Worm (Caenorhabditis elegans): ENCODE results near the gene ceh-10.

ceh-10 gene

ce11 chrIII:5811957-5812356 lies 13.1 kb downstream of the ceh-10 start:
- TF ChIP-seq sem-2 (GFP tag; optimal IDR thresholded peaks at IDR 0.05): no peak
- TF ChIP-seq snpc-4 (tag; optimal IDR thresholded peaks at IDR 0.05): no peak
- TF ChIP-seq zip-8 (tag; optimal IDR thresholded peaks at IDR 0.05): no peak
- no peak for TF ChIP-seq ceh-43 (GFP tag; optimal IDR thresholded peaks at IDR 0.05)

- TF ChIP-seq unc-62 (GFP tag; optimal IDR thresholded peaks at IDR 0.05): peak; percentile 59
- TF ChIP-seq ceh-39 (tag; optimal IDR thresholded peaks at IDR 0.05): no peak
- no peak for TF ChIP-seq hlh-1 (tag; optimal IDR thresholded peaks at IDR 0.05)
- TF ChIP-seq unc-39 (tag; optimal IDR thresholded peaks at IDR 0.05): no peak
Measured at ce11 chrIII:5812672-5813071, 13.8 kb downstream of the ceh-10 start.

- no peak for TF ChIP-seq unc-39 (tag; optimal IDR thresholded peaks at IDR 0.05)
- TF ChIP-seq mep-1 (tag; optimal IDR thresholded peaks at IDR 0.05): no peak
- no peak for TF ChIP-seq blmp-1 (tag; optimal IDR thresholded peaks at IDR 0.05)
- no peak for TF ChIP-seq snpc-4 (tag; optimal IDR thresholded peaks at IDR 0.05)
- TF ChIP-seq unc-62 (GFP tag; optimal IDR thresholded peaks at IDR 0.05): no peak
- TF ChIP-seq ceh-43 (GFP tag; optimal IDR thresholded peaks at IDR 0.05): no peak
- TF ChIP-seq ceh-83 (GFP tag; optimal IDR thresholded peaks at IDR 0.05): no peak
Measured at ce11 chrIII:5813501-5813900, 14.7 kb downstream of the ceh-10 start.

ce11 chrIII:5814098-5814497 lies 15.3 kb downstream of the ceh-10 start:
- TF ChIP-seq bed-3 (GFP tag; optimal IDR thresholded peaks at IDR 0.05) (no peak), lin-32 (GFP tag; optimal IDR thresholded peaks at IDR 0.05) (no peak), mep-1 (tag; optimal IDR thresholded peaks at IDR 0.05) (no peak), M03D4.4 (tag; optimal IDR thresholded peaks at IDR 0.05) (no peak), cnd-1 (tag; optimal IDR thresholded peaks at IDR 0.05) (no peak), nhr-12 (tag; optimal IDR thresholded peaks at IDR 0.05) (no peak), blmp-1 (tag; optimal IDR thresholded peaks at IDR 0.05) (no peak), lin-13 (tag; optimal IDR thresholded peaks at IDR 0.05) (no peak), hlh-1 (tag; optimal IDR thresholded peaks at IDR 0.05) (no peak), nhr-2 (tag; optimal IDR thresholded peaks at IDR 0.05) (no peak), ceh-39 (tag; optimal IDR thresholded peaks at IDR 0.05) (no peak), lsy-2 (tag; optimal IDR thresholded peaks at IDR 0.05) (no peak), flh-1 (GFP tag; optimal IDR thresholded peaks at IDR 0.05) (no peak), elt-3 (tag; optimal IDR thresholded peaks at IDR 0.05) (no peak), sem-2 (GFP tag; optimal IDR thresholded peaks at IDR 0.05) (no peak), ces-1 (GFP tag; optimal IDR thresholded peaks at IDR 0.05) (no peak), pha-4 (tag; optimal IDR thresholded peaks at IDR 0.05) (no peak)

ce11 chrIII:5814799-5815198 lies 16.0 kb downstream of the ceh-10 start, which contains the start of gene R12B2.7:
Gene R12B2.7, plus strand, starts transcription at chrIII:5815045.
- TF ChIP-seq nhr-76 (tag; optimal IDR thresholded peaks at IDR 0.05): no peak
- TF ChIP-seq lin-13 (tag; optimal IDR thresholded peaks at IDR 0.05): peak; percentile 13

ce11 chrIII:5815932-5816331 lies 17.1 kb downstream of the ceh-10 start, which contains the start of gene sma-4:
Gene sma-4, plus strand, starts transcription at chrIII:5816232.
- TF ChIP-seq unc-39 (tag; optimal IDR thresholded peaks at IDR 0.05): no peak
- TF ChIP-seq tbx-8 (GFP tag; optimal IDR thresholded peaks at IDR 0.05): no peak
- no peak for TF ChIP-seq lin-32 (GFP tag; optimal IDR thresholded peaks at IDR 0.05)
- no peak for TF ChIP-seq mep-1 (tag; optimal IDR thresholded peaks at IDR 0.05)
- no peak for TF ChIP-seq ceh-43 (GFP tag; optimal IDR thresholded peaks at IDR 0.05)
- no peak for TF ChIP-seq nhr-28 (tag; optimal IDR thresholded peaks at IDR 0.05)
- TF ChIP-seq ceh-39 (tag; optimal IDR thresholded peaks at IDR 0.05): no peak
- TF ChIP-seq lin-13 (tag; optimal IDR thresholded peaks at IDR 0.05): no peak
- TF ChIP-seq elt-1 (tag; optimal IDR thresholded peaks at IDR 0.05; ENCODE audit: borderline replicate concordance, insufficient read depth): no peak
- TF ChIP-seq M03D4.4 (tag; optimal IDR thresholded peaks at IDR 0.05): no peak
- TF ChIP-seq nhr-237 (tag; optimal IDR thresholded peaks at IDR 0.05): no peak
- no peak for TF ChIP-seq unc-62 (GFP tag; optimal IDR thresholded peaks at IDR 0.05)
- TF ChIP-seq elt-3 (tag; optimal IDR thresholded peaks at IDR 0.05): no peak
- no peak for TF ChIP-seq hlh-1 (tag; optimal IDR thresholded peaks at IDR 0.05)

- TF ChIP-seq ces-1 (GFP tag; optimal IDR thresholded peaks at IDR 0.05) (peak; percentile 58), mep-1 (tag; optimal IDR thresholded peaks at IDR 0.05) (no peak)
Measured at ce11 chrIII:5822816-5823215, 24.0 kb downstream of the ceh-10 start.

All from whole organism, mixed stage, embryonic.